Fruit fly (Drosophila melanogaster): ENCODE results near the gene 140up.

dm6 chr3R:14153729-14154128, 28.4 kb upstream of the 140up start, which contains the start of gene Recs1:
- TF ChIP-seq Pdp1 (GFP tag; optimal IDR thresholded peaks at IDR 0.05) (no peak), CG14441 (GFP tag; IDR thresholded peaks at IDR 0.05) (no peak), D (optimal IDR thresholded peaks at IDR 0.05) (no peak), D (GFP tag; optimal IDR thresholded peaks at IDR 0.05) (no peak), CG34376 (GFP tag; optimal IDR thresholded peaks at IDR 0.05) (no peak), psq (GFP tag; optimal IDR thresholded peaks at IDR 0.05) (no peak), tap (tag; optimal IDR thresholded peaks at IDR 0.05) (no peak), CG7556 (GFP tag; optimal IDR thresholded peaks at IDR 0.05) (no peak)

Measured in whole organism, embryonic.